Fruit fly (Drosophila melanogaster) ovary, adult (tissue): Measurements from ENCODE around the gene spdo.

Experiments used
- CG17801 ChIP-seq: fragments of 200-800 bp; optimal IDR thresholded peaks from 2 replicates; lab custom pipeline; 2019; ENCODE audit warnings: missing biosample characterization, mild to moderate bottlenecking, missing genetic modification characterization, moderate library complexity; ENCODE audit not compliant: partially characterized antibody

spdo gene

DNA sequence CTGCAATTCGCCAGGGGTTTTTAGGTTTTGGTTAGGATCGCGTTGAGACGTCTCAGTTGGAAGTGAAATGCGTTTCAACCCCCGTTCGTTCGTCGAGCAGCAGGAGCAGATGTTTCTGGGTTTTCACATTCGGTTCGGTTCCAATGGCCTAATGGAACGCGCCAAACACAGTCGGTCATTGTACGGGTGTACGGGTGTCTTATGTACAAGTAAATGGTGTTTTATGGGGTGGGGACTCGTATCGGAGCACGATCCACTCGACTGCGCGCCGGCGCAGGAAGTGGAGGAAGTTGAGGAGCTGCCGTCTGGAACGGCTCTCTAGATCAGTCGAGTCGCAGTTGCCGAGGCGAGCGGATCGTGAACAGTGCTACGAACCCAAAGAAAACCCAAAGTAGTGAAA, at the start of gene spdo:
spdo (plus strand) TSS at position 318 of the 400 bp plus-strand sequence.
- TF ChIP-seq CG17801 = no peak

- TF ChIP-seq CG17801 = peak; percentile 32
Measured at dm6 chr3R:30427805-30428359, 48.6 kb upstream of the spdo start, which contains the start of gene CG2218. CG2218 (minus strand) TSS chr3R:30428276.

- TF ChIP-seq CG17801 = no peak
Measured at dm6 chr3R:30428459-30428858, 48.0 kb upstream of the spdo start, which contains the start of gene CG15533. CG15533 (plus strand) TSS chr3R:30428820.

- TF ChIP-seq CG17801 = no peak
Measured at dm6 chr3R:30431258-30432114, 45.0 kb upstream of the spdo start, which contains the start of gene CG15534. CG15534 (plus strand) TSS chr3R:30432064.

dm6 chr3R:30443549-30444133, 32.8 kb upstream of the spdo start, which contains the start of gene CG15537:
CG15537 (minus strand) TSS chr3R:30443599.
- TF ChIP-seq CG17801 = no peak

dm6 chr3R:30444946-30445345, 31.5 kb upstream of the spdo start, which contains the start of gene Osi23:
Osi23 (minus strand) TSS chr3R:30445046.
- no peak for TF ChIP-seq CG17801

dm6 chr3R:30449446-30449845, 27.0 kb upstream of the spdo start:
- no peak for TF ChIP-seq CG17801

dm6 chr3R:30450224-30450623, 26.3 kb upstream of the spdo start:
- TF ChIP-seq CG17801 = peak; percentile 67

- TF ChIP-seq CG17801 = no peak
Measured at dm6 chr3R:30450690-30451343, 25.7 kb upstream of the spdo start.

- no peak for TF ChIP-seq CG17801
Measured at dm6 chr3R:30453236-30453635, 23.2 kb upstream of the spdo start.

- TF ChIP-seq CG17801 = no peak
Measured at dm6 chr3R:30454442-30454841, 22.0 kb upstream of the spdo start.

- no peak for TF ChIP-seq CG17801
Measured at dm6 chr3R:30455817-30456544, 20.5 kb upstream of the spdo start, which contains the start of gene aralar1. aralar1 (minus strand) TSS chr3R:30455867.

- peak; percentile 30 for TF ChIP-seq CG17801
Measured at dm6 chr3R:30459066-30459935, 17.2 kb upstream of the spdo start, which contains the start of the genes CG2224 and CDase. CG2224 (minus strand) TSS chr3R:30459300. CDase (plus strand) TSS chr3R:30459521.

dm6 chr3R:30460187-30460586, 16.3 kb upstream of the spdo start:
- no peak for TF ChIP-seq CG17801
